Fruit fly (Drosophila melanogaster) whole organism, embryonic: ENCODE data around the gene Ice2.

Experiments used
- Ada2b ChIP-seq: fragments of 200-800 bp; sonication (Bioruptor generic); IDR thresholded peaks from 2 replicates; pipeline ENCODE4 v1.3.6; 2022; ENCODE audit warnings: missing biosample characterization, missing genetic modification characterization
- Aef1 ChIP-seq: fragments of 200-800 bp; sonication (Bioruptor generic); IDR thresholded peaks from 3 replicates; pipeline ENCODE4 v1.3.6; 2022; ENCODE audit warnings: missing biosample characterization, missing genetic modification characterization
- BEAF-32 ChIP-seq: fragments of 200-800 bp; sonication (Bioruptor generic); optimal IDR thresholded peaks from 3 replicates; lab custom pipeline; 2017; ENCODE audit warnings: missing biosample characterization, missing genetic modification characterization, mild to moderate bottlenecking, moderate library complexity, missing genetic modification reagents
- Bteb2 ChIP-seq: fragments of 200-800 bp; sonication (Bioruptor generic); optimal IDR thresholded peaks from 2 replicates; lab custom pipeline; 2016; ENCODE audit warnings: missing biosample characterization, missing genetic modification characterization
- CG10147 ChIP-seq: fragments of 200-800 bp; sonication (Bioruptor generic); optimal IDR thresholded peaks from 2 replicates; lab custom pipeline; 2019; ENCODE audit warnings: missing biosample characterization, mild to moderate bottlenecking, missing genetic modification characterization, moderate library complexity
- CG10209 ChIP-seq: fragments of 200-800 bp; sonication (Bioruptor generic); optimal IDR thresholded peaks from 3 replicates; lab custom pipeline; 2017; ENCODE audit warnings: missing biosample characterization, mild to moderate bottlenecking, missing genetic modification characterization, missing genetic modification reagents
- CG10321 ChIP-seq: fragments of 200-800 bp; sonication (Bioruptor generic); IDR thresholded peaks from 2 replicates; pipeline ENCODE4 v1.3.6; 2022; ENCODE audit warnings: missing biosample characterization, missing genetic modification characterization
- CG10431 ChIP-seq: fragments of 200-800 bp; sonication (Bioruptor generic); optimal IDR thresholded peaks from 3 replicates; lab custom pipeline; 2018; ENCODE audit warnings: missing biosample characterization, mild to moderate bottlenecking, missing genetic modification characterization
- CG10543 ChIP-seq: fragments of 200-800 bp; sonication (Bioruptor generic); optimal IDR thresholded peaks from 3 replicates; lab custom pipeline; 2017; ENCODE audit warnings: missing biosample characterization, mild to moderate bottlenecking, missing genetic modification characterization, moderate library complexity
- CG12155 ChIP-seq: fragments of 200-800 bp; sonication (Bioruptor generic); optimal IDR thresholded peaks from 3 replicates; lab custom pipeline; 2016; ENCODE audit warnings: missing biosample characterization, missing genetic modification characterization
- CG15601 ChIP-seq: fragments of 200-800 bp; sonication (Bioruptor generic); optimal IDR thresholded peaks from 3 replicates; lab custom pipeline; 2019; ENCODE audit warnings: missing biosample characterization, mild to moderate bottlenecking, missing genetic modification characterization, moderate library complexity
- CG17361 ChIP-seq: fragments of 200-800 bp; sonication (Bioruptor generic); IDR thresholded peaks from 3 replicates; pipeline ENCODE4 v1.3.6; 2022; ENCODE audit warnings: missing biosample characterization, missing genetic modification characterization
- CG17612 ChIP-seq: fragments of 200-800 bp; sonication (Bioruptor generic); IDR thresholded peaks from 2 replicates; pipeline ENCODE4 v1.3.6; 2022; ENCODE audit warnings: missing biosample characterization, missing genetic modification characterization
- CG18476 ChIP-seq: fragments of 200-800 bp; sonication (Bioruptor generic); optimal IDR thresholded peaks from 2 replicates; lab custom pipeline; 2016; ENCODE audit warnings: missing biosample characterization, mild to moderate bottlenecking, missing genetic modification characterization
- CG18619 ChIP-seq: fragments of 200-800 bp; sonication (Bioruptor generic); optimal IDR thresholded peaks from 3 replicates; lab custom pipeline; 2017; ENCODE audit warnings: missing biosample characterization, mild to moderate bottlenecking, missing genetic modification characterization
- CG2712 ChIP-seq: fragments of 200-800 bp; optimal IDR thresholded peaks from 3 replicates; lab custom pipeline; 2019; ENCODE audit warnings: missing biosample characterization, mild to moderate bottlenecking, missing genetic modification characterization, moderate library complexity
- CG4424 ChIP-seq: fragments of 200-800 bp; sonication (Bioruptor generic); optimal IDR thresholded peaks from 3 replicates; lab custom pipeline; 2016; ENCODE audit warnings: missing biosample characterization, missing genetic modification characterization
- CG4707 ChIP-seq: fragments of 200-800 bp; sonication (Bioruptor generic); optimal IDR thresholded peaks from 2 replicates; lab custom pipeline; 2018; ENCODE audit warnings: missing biosample characterization, mild to moderate bottlenecking, missing genetic modification characterization, moderate library complexity
- CG6272 ChIP-seq: fragments of 200-800 bp; sonication (Bioruptor generic); IDR thresholded peaks from 2 replicates; pipeline ENCODE4 v1.3.6; 2022; ENCODE audit warnings: missing biosample characterization, missing genetic modification characterization
- CG6683 ChIP-seq: fragments of 200-800 bp; sonication (Bioruptor generic); optimal IDR thresholded peaks from 2 replicates; lab custom pipeline; 2017; ENCODE audit warnings: missing biosample characterization, mild to moderate bottlenecking, missing genetic modification characterization, missing genetic modification reagents
- CG7357 ChIP-seq: fragments of 200-800 bp; sonication (Bioruptor generic); IDR thresholded peaks from 3 replicates; pipeline ENCODE4 v1.3.6; 2022; ENCODE audit warnings: missing biosample characterization, missing genetic modification characterization
- CG7786 ChIP-seq: fragments of 200-800 bp; sonication (Bioruptor generic); optimal IDR thresholded peaks from 2 replicates; lab custom pipeline; 2016; ENCODE audit warnings: missing biosample characterization, missing genetic modification characterization
- CG8388 ChIP-seq: fragments of 200-800 bp; sonication (Bioruptor generic); optimal IDR thresholded peaks from 2 replicates; lab custom pipeline; 2019; ENCODE audit warnings: missing biosample characterization, mild to moderate bottlenecking, missing genetic modification characterization, moderate library complexity
- CG8765 ChIP-seq: fragments of 200-800 bp; sonication (Bioruptor generic); IDR thresholded peaks from 2 replicates; pipeline ENCODE4 v1.3.6; 2022; ENCODE audit warnings: missing biosample characterization, missing genetic modification characterization
- CkIIα-i1 ChIP-seq: fragments of 200-800 bp; sonication (Bioruptor generic); IDR thresholded peaks from 2 replicates; pipeline ENCODE4 v1.3.6; 2022; ENCODE audit warnings: missing biosample characterization, missing genetic modification characterization
- Dll ChIP-seq: fragments of 200-800 bp; sonication (Bioruptor generic); IDR thresholded peaks from 4 replicates; pipeline ENCODE4 v1.3.6; 2022; ENCODE audit warnings: missing biosample characterization, missing genetic modification characterization; ENCODE audit not compliant: partially characterized antibody
- Ets65A ChIP-seq: fragments of 200-800 bp; sonication (Bioruptor generic); peaks from one replicate; lab custom pipeline; 2016; ENCODE audit warnings: missing biosample characterization, missing genetic modification characterization
- Jarid2 ChIP-seq: fragments of 200-800 bp; sonication (Bioruptor generic); optimal IDR thresholded peaks from 3 replicates; lab custom pipeline; 2017; ENCODE audit warnings: mild to moderate bottlenecking, missing biosample characterization, missing genetic modification reagents, missing genetic modification characterization
- Lpt ChIP-seq: fragments of >200 bp; optimal IDR thresholded peaks from 2 replicates; lab custom pipeline; 2018; ENCODE audit warnings: missing biosample characterization, missing genetic modification characterization
- Tbp ChIP-seq: fragments of >200 bp; optimal IDR thresholded peaks from 2 replicates; lab custom pipeline; 2018; ENCODE audit warnings: missing biosample characterization, missing genetic modification characterization
- Vsx1 ChIP-seq: fragments of 200-800 bp; sonication (Bioruptor generic); optimal IDR thresholded peaks from 2 replicates; lab custom pipeline; 2017; ENCODE audit warnings: missing biosample characterization, mild to moderate bottlenecking, missing genetic modification characterization, missing genetic modification reagents
- bcd ChIP-seq: fragments of 200-800 bp; sonication (Bioruptor generic); optimal IDR thresholded peaks from 2 replicates; lab custom pipeline; 2017; ENCODE audit warnings: missing biosample characterization, mild to moderate bottlenecking, missing genetic modification characterization
- br ChIP-seq: fragments of >200 bp; optimal IDR thresholded peaks from 2 replicates; lab custom pipeline; 2017
- ems ChIP-seq: fragments of 200-800 bp; sonication (Bioruptor generic); optimal IDR thresholded peaks from 3 replicates; lab custom pipeline; 2016; ENCODE audit warnings: missing biosample characterization, missing genetic modification characterization
- exex ChIP-seq: fragments of 200-800 bp; sonication (Bioruptor generic); optimal IDR thresholded peaks from 4 replicates; lab custom pipeline; 2018; ENCODE audit warnings: missing biosample characterization, mild to moderate bottlenecking, missing genetic modification characterization, moderate library complexity
- gt ChIP-seq: fragments of 200-800 bp; sonication (Bioruptor generic); IDR thresholded peaks from 2 replicates; pipeline ENCODE4 v1.3.6; 2022; ENCODE audit warnings: missing biosample characterization, missing genetic modification characterization
- ham ChIP-seq: fragments of 200-800 bp; sonication (Bioruptor generic); IDR thresholded peaks from 2 replicates; pipeline ENCODE4 v1.3.6; 2022; ENCODE audit warnings: missing biosample characterization, missing genetic modification characterization
- hb ChIP-seq: fragments of 200-800 bp; sonication (Bioruptor generic); IDR thresholded peaks from 3 replicates; pipeline ENCODE4 v1.3.6; 2022; ENCODE audit warnings: missing biosample characterization, missing genetic modification characterization; ENCODE audit not compliant: partially characterized antibody
- jigr1 ChIP-seq: fragments of 200-800 bp; sonication (Bioruptor generic); IDR thresholded peaks from 3 replicates; pipeline ENCODE4 v1.3.6; 2022; ENCODE audit warnings: missing biosample characterization, missing genetic modification characterization
- ken ChIP-seq: fragments of 200-800 bp; sonication (Bioruptor generic); IDR thresholded peaks from 3 replicates; pipeline ENCODE4 v1.3.6; 2022; ENCODE audit warnings: missing biosample characterization, missing genetic modification characterization
- nerfin-2 ChIP-seq: fragments of 200-800 bp; sonication (Bioruptor generic); IDR thresholded peaks from 2 replicates; pipeline ENCODE4 v1.3.6; 2022; ENCODE audit warnings: missing biosample characterization, missing genetic modification characterization; ENCODE audit not compliant: partially characterized antibody
- otp ChIP-seq: fragments of 200-800 bp; sonication (Bioruptor generic); IDR thresholded peaks from 3 replicates; pipeline ENCODE4, ENCODE4 v1.3.6; 2022; ENCODE audit warnings: missing biosample characterization, missing genetic modification characterization
- pfk ChIP-seq: fragments of 200-800 bp; sonication (Bioruptor generic); optimal IDR thresholded peaks from 2 replicates; lab custom pipeline; 2018; ENCODE audit warnings: missing biosample characterization, mild to moderate bottlenecking, missing genetic modification characterization, moderate library complexity
- pum ChIP-seq: fragments of 200-800 bp; sonication (Bioruptor generic); optimal IDR thresholded peaks from 2 replicates; lab custom pipeline; 2016; ENCODE audit warnings: missing biosample characterization, missing genetic modification characterization
- salm ChIP-seq: fragments of 200-800 bp; sonication (Bioruptor generic); optimal IDR thresholded peaks from 2 replicates; lab custom pipeline; 2018; ENCODE audit warnings: missing biosample characterization, mild to moderate bottlenecking, missing genetic modification characterization
- sima ChIP-seq: fragments of 200-800 bp; sonication (Bioruptor generic); optimal IDR thresholded peaks from 2 replicates; lab custom pipeline; 2016; ENCODE audit warnings: missing biosample characterization, missing genetic modification characterization
- sna ChIP-seq: fragments of 200-800 bp; sonication (Bioruptor generic); IDR thresholded peaks from 2 replicates; pipeline ENCODE4 v1.3.6; 2022; ENCODE audit warnings: missing biosample characterization, missing genetic modification characterization; ENCODE audit not compliant: partially characterized antibody
- tll ChIP-seq, 2 experiments: fragments of 200-800 bp in 1 of 2; fragments of >200 bp in 1 of 2; sonication (Bioruptor generic) in 1 of 2; optimal IDR thresholded peaks; 2 replicates each; lab custom pipeline; 2017 to 2019; ENCODE audit warnings: missing biosample characterization in 2 of 2, missing genetic modification characterization in 2 of 2, mild to moderate bottlenecking in 1 of 2, moderate library complexity in 1 of 2
- toy ChIP-seq: fragments of 200-800 bp; sonication (Bioruptor generic); IDR thresholded peaks from 2 replicates; pipeline ENCODE4 v1.3.6; 2022; ENCODE audit warnings: missing biosample characterization, missing genetic modification characterization
- tx ChIP-seq: fragments of 200-800 bp; sonication (Bioruptor generic); optimal IDR thresholded peaks from 2 replicates; lab custom pipeline; 2016; ENCODE audit warnings: missing biosample characterization, missing genetic modification characterization
- zfh2 ChIP-seq: fragments of 200-800 bp; sonication (Bioruptor generic); optimal IDR thresholded peaks from 2 replicates; lab custom pipeline; 2016; ENCODE audit warnings: missing biosample characterization, missing genetic modification characterization

Gene Ice2

DNA sequence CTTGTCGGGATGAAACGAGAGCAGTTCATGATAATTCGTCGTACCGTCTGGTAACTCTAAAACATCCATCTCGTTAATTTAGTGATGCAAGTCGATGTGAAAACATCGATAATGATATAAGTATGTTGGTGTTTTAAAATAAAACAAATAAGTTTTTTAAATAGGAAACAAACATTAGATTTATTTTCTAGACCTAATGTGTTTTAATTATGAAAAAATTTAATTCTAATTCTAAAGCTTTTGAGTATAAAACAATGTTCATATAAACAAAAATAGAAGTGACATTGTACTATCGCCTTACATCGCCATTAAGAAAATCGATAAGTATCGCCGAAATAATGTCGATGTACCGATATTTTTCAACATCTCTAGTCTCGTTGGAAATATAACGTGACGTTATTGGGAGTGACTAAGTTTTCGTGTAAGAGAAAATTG is 19.0 kb upstream of the Ice2 start, which contains the start of gene Rab11 (continued):
- TF ChIP-seq pfk (GFP tag; lab: Kevin White, UChicago) (no peak), toy (no peak), BEAF-32 (GFP tag; lab: Kevin White, UChicago) (peak; percentile 93), CG4707 (GFP tag; lab: Kevin White, UChicago) (no peak), zfh2 (GFP tag; lab: Kevin White, UChicago) (peak; percentile 23), ham (no peak), Dll (GFP tag; lab: Robert Waterston, UW) (peak; percentile 91), salm (tag; lab: Kevin White, UChicago) (no peak), sima (GFP tag; lab: Kevin White, UChicago) (no peak), hb (GFP tag; lab: Robert Waterston, UW) (peak; percentile 81), Jarid2 (GFP tag; lab: Kevin White, UChicago) (no peak), sna (peak; percentile 83), CG7786 (GFP tag; lab: Kevin White, UChicago) (no peak), pum (peak; percentile 52), tll (GFP tag; optimal IDR thresholded peaks at IDR 0.05; lab: Kevin White, UChicago) (peak in 1 of 2 experiments; percentile 11), tx (GFP tag; lab: Kevin White, UChicago) (peak; percentile 8), ems (GFP tag; lab: Kevin White, UChicago) (peak; percentile 68), CG8765 (GFP tag; lab: Robert Waterston, UW) (0 out of 2 replicates have a peak, but pooled peaks have one; percentile 14), Bteb2 (GFP tag; lab: Kevin White, UChicago) (peak; percentile 22), Lpt (GFP tag; lab: Kevin White, UChicago) (no peak), CG6683 (GFP tag; lab: Kevin White, UChicago) (no peak), exex (tag; lab: Kevin White, UChicago) (peak; percentile 51), CG18619 (peak; percentile 26), CG18476 (peak; percentile 42), bcd (GFP tag; lab: Kevin White, UChicago) (peak; percentile 30), Aef1 (peak; percentile 18; the same call in 1 of the 3 replicates), br (lab: Kevin White, UChicago) (no peak), gt (GFP tag; lab: Robert Waterston, UW) (no peak), CG6272 (GFP tag; lab: Robert Waterston, UW) (peak; percentile 34; the same call in 1 of the 2 replicates), CG17361 (GFP tag; lab: Robert Waterston, UW) (peak; percentile 68; the same call in 2 of the 3 replicates), CG15601 (tag; lab: Kevin White, UChicago) (peak; percentile 26), CG17612 (no peak), ken (GFP tag; lab: Robert Waterston, UW) (no peak), CG10543 (GFP tag; lab: Kevin White, UChicago) (peak; percentile 50), Tbp (no peak), Vsx1 (GFP tag; lab: Kevin White, UChicago) (peak; percentile 28), jigr1 (peak; percentile 5; the same call in 1 of the 3 replicates), CG8388 (GFP tag; lab: Kevin White, UChicago) (peak; percentile 21), CkIIα-i1 (GFP tag; lab: Robert Waterston, UW) (no peak), nerfin-2 (GFP tag; lab: Robert Waterston, UW) (peak; percentile 79), Ada2b (GFP tag; lab: Robert Waterston, UW) (0 out of 2 replicates have a peak, but pooled peaks have one; percentile 14), CG4424 (peak; percentile 27), CG10209 (GFP tag; lab: Kevin White, UChicago) (peak; percentile 38), CG10147 (peak; percentile 64), CG10431 (GFP tag; lab: Kevin White, UChicago) (no peak), CG2712 (peak; percentile 63), otp (no peak), CG12155 (GFP tag; lab: Kevin White, UChicago) (peak; percentile 99), Ets65A (GFP tag; lab: Kevin White, UChicago) (peak; percentile 8), CG10321 (GFP tag; lab: Robert Waterston, UW) (no peak), CG7357 (GFP tag; lab: Robert Waterston, UW) (no peak)
